Worm (Caenorhabditis elegans) whole organism, L3 larva: ENCODE data around the gene sru-23.
A peak's percentile ranks its signal among the peaks of the same experiment; 100 is the strongest.

ENCODE experiments used
- R02D3.7 ChIP-seq: fragments of 150-350 bp; optimal IDR thresholded peaks from 2 replicates; lab custom pipeline; 2014; ENCODE audit warnings: missing biosample characterization, missing genetic modification characterization
- ZK546.5 ChIP-seq: sonication (generic microtip); optimal IDR thresholded peaks from 2 replicates; lab custom pipeline; 2017; ENCODE audit warnings: missing biosample characterization, missing genetic modification characterization
- aly-2 ChIP-seq: fragments of 150-350 bp; optimal IDR thresholded peaks from 2 replicates; lab custom pipeline; 2014; ENCODE audit warnings: missing biosample characterization, missing genetic modification characterization
- ama-1 ChIP-seq: fragments of 150-350 bp; optimal IDR thresholded peaks from 2 replicates; lab custom pipeline; 2018
- ceh-16 ChIP-seq: sonication (generic microtip); optimal IDR thresholded peaks from 2 replicates; lab custom pipeline; 2017; ENCODE audit warnings: missing biosample characterization, missing genetic modification characterization
- ceh-28 ChIP-seq: fragments of 150-350 bp; optimal IDR thresholded peaks from 2 replicates; lab custom pipeline; 2014; ENCODE audit warnings: missing biosample characterization, missing genetic modification reagents, missing genetic modification characterization
- ceh-82 ChIP-seq: fragments of 150-350 bp; optimal IDR thresholded peaks from 2 replicates; lab custom pipeline; 2014; ENCODE audit warnings: missing biosample characterization, missing genetic modification characterization
- ceh-9 ChIP-seq: sonication (generic microtip); optimal IDR thresholded peaks from 2 replicates; lab custom pipeline; 2018; ENCODE audit warnings: missing biosample characterization, missing genetic modification characterization
- daf-12 ChIP-seq: fragments of 150-350 bp; optimal IDR thresholded peaks from 2 replicates; lab custom pipeline; 2014; ENCODE audit warnings: missing biosample characterization, missing genetic modification reagents, missing genetic modification characterization
- egl-27 ChIP-seq: sonication (generic microtip); optimal IDR thresholded peaks from 4 replicates; lab custom pipeline; 2017; ENCODE audit warnings: missing biosample characterization, missing genetic modification reagents, missing genetic modification characterization
- elt-1 ChIP-seq: fragments of 150-350 bp; optimal IDR thresholded peaks from 2 replicates; lab custom pipeline; 2014; ENCODE audit warnings: missing biosample characterization, missing genetic modification characterization
- elt-2 ChIP-seq: sonication (generic microtip); optimal IDR thresholded peaks from 2 replicates; lab custom pipeline; 2016; ENCODE audit warnings: missing genetic modification reagents, mild to moderate bottlenecking, missing genetic modification characterization, missing compliant biosample characterization
- elt-3 ChIP-seq, 3 experiments: fragments of 150-350 bp in 1 of 3; sonication (generic microtip) in 2 of 3; optimal IDR thresholded peaks; 2 replicates in 2 of 3; 4 replicates in 1 of 3; lab custom pipeline; 2014 to 2017; ENCODE audit warnings: missing biosample characterization in 3 of 3, missing genetic modification characterization in 3 of 3
- eor-1 ChIP-seq, 2 experiments: fragments of 150-350 bp; optimal IDR thresholded peaks; 2 replicates each; lab custom pipeline; 2014 to 2018; ENCODE audit warnings: missing biosample characterization in 2 of 2, missing genetic modification characterization in 2 of 2
- fkh-10 ChIP-seq: sonication (generic microtip); optimal IDR thresholded peaks from 2 replicates; lab custom pipeline; 2017; ENCODE audit warnings: missing biosample characterization, missing genetic modification reagents, missing genetic modification characterization
- fkh-2 ChIP-seq: fragments of 150-350 bp; optimal IDR thresholded peaks from 2 replicates; lab custom pipeline; 2014; ENCODE audit warnings: missing biosample characterization, missing genetic modification reagents, missing genetic modification characterization
- fos-1 ChIP-seq: fragments of 150-350 bp; optimal IDR thresholded peaks from 2 replicates; lab custom pipeline; 2014; ENCODE audit warnings: missing biosample characterization, missing genetic modification characterization
- jun-1 ChIP-seq: fragments of 150-350 bp; optimal IDR thresholded peaks from 2 replicates; lab custom pipeline; 2014; ENCODE audit warnings: missing biosample characterization, missing genetic modification reagents, missing genetic modification characterization
- lsy-12 ChIP-seq: sonication (generic microtip); optimal IDR thresholded peaks from 2 replicates; lab custom pipeline; 2016; ENCODE audit warnings: mild to moderate bottlenecking, missing genetic modification characterization, missing compliant biosample characterization
- mdl-1 ChIP-seq: fragments of 150-350 bp; optimal IDR thresholded peaks from 2 replicates; lab custom pipeline; 2014; ENCODE audit warnings: missing biosample characterization, missing genetic modification characterization
- mml-1 ChIP-seq: fragments of 150-350 bp; sonication (generic microtip); optimal IDR thresholded peaks from 3 replicates; lab custom pipeline; 2014; ENCODE audit warnings: missing biosample characterization, missing genetic modification characterization
- nhr-12 ChIP-seq: fragments of 150-350 bp; optimal IDR thresholded peaks from 2 replicates; lab custom pipeline; 2014; ENCODE audit warnings: missing biosample characterization, missing genetic modification characterization
- nhr-23 ChIP-seq: fragments of 150-350 bp; optimal IDR thresholded peaks from 2 replicates; lab custom pipeline; 2014; ENCODE audit warnings: missing biosample characterization, missing genetic modification reagents, missing genetic modification characterization
- nhr-237 ChIP-seq: fragments of 150-350 bp; optimal IDR thresholded peaks from 2 replicates; lab custom pipeline; 2014; ENCODE audit warnings: missing biosample characterization, missing genetic modification characterization
- nhr-25 ChIP-seq: sonication (generic microtip); optimal IDR thresholded peaks from 2 replicates; lab custom pipeline; 2017; ENCODE audit warnings: missing biosample characterization, missing genetic modification characterization
- nhr-28 ChIP-seq: fragments of 150-350 bp; optimal IDR thresholded peaks from 2 replicates; lab custom pipeline; 2014; ENCODE audit warnings: missing biosample characterization, missing genetic modification characterization
- nhr-43 ChIP-seq: sonication (generic microtip); optimal IDR thresholded peaks from 2 replicates; lab custom pipeline; 2016; ENCODE audit warnings: mild to moderate bottlenecking, missing genetic modification characterization, missing compliant biosample characterization; ENCODE audit not compliant: poor library complexity, severe bottlenecking
- nhr-76 ChIP-seq: fragments of 150-350 bp; sonication (generic microtip); optimal IDR thresholded peaks from 5 replicates; lab custom pipeline; 2014; ENCODE audit warnings: missing biosample characterization, missing genetic modification characterization
- nhr-77 ChIP-seq: fragments of 150-350 bp; optimal IDR thresholded peaks from 2 replicates; lab custom pipeline; 2014; ENCODE audit warnings: missing biosample characterization, missing genetic modification characterization
- pha-4 ChIP-seq: fragments of 150-350 bp; optimal IDR thresholded peaks from 2 replicates; lab custom pipeline; 2014; ENCODE audit warnings: missing biosample characterization, missing genetic modification reagents, missing genetic modification characterization
- pqm-1 ChIP-seq: fragments of 150-350 bp; optimal IDR thresholded peaks from 2 replicates; lab custom pipeline; 2017; ENCODE audit warnings: missing biosample characterization, missing genetic modification characterization, inconsistent platforms
- sea-2 ChIP-seq: fragments of 150-350 bp; sonication (generic microtip); optimal IDR thresholded peaks from 4 replicates; lab custom pipeline; 2014; ENCODE audit warnings: missing biosample characterization, missing genetic modification reagents, missing genetic modification characterization
- skn-1 ChIP-seq: fragments of 150-350 bp; optimal IDR thresholded peaks from 2 replicates; lab custom pipeline; 2014; ENCODE audit warnings: missing biosample characterization, missing genetic modification characterization
- snpc-4 ChIP-seq: fragments of 150-350 bp; optimal IDR thresholded peaks from 2 replicates; lab custom pipeline; 2014; ENCODE audit warnings: missing biosample characterization, missing genetic modification characterization
- unc-39 ChIP-seq: sonication (generic microtip); optimal IDR thresholded peaks from 4 replicates; lab custom pipeline; 2017; ENCODE audit warnings: missing biosample characterization, missing genetic modification characterization
- zag-1 ChIP-seq: fragments of 150-350 bp; optimal IDR thresholded peaks from 2 replicates; lab custom pipeline; 2014; ENCODE audit warnings: missing biosample characterization, missing genetic modification characterization

sru-23 gene

DNA sequence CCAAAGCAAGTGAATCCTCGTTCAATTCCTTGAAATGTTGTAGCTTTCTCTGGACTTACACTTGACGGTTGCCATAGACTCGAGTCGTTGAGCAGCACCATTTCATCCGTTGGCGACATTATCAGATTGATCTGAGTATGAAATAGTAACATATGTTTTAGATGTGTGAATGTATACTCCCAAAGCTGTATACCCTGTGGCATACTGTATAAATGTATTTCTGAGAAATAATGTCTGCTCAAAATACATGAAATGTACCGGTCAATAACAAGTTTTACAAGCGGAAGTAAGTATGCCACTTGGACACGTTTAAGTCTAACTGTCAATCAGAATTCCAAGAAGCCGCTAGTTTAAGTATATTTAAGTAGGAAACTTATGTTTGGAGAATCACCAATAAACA is 37.2 kb upstream of the sru-23 start, which contains the start of gene str-233:
str-233 (minus strand) TSS at position 101 of the 400 bp plus-strand sequence.
- TF ChIP-seq mml-1 (tag; lab: Kevin White, UChicago) (no peak), lsy-12 (tag; lab: Kevin White, UChicago) (no peak), nhr-12 (no peak), snpc-4 (tag; lab: Kevin White, UChicago) (no peak), elt-3 (tag; optimal IDR thresholded peaks at IDR 0.05; lab: Kevin White, UChicago) (no peak), fos-1 (tag; lab: Kevin White, UChicago) (no peak), nhr-43 (tag; lab: Kevin White, UChicago) (no peak), ceh-28 (tag; lab: Kevin White, UChicago) (no peak), aly-2 (tag; lab: Kevin White, UChicago) (no peak), unc-39 (no peak), pqm-1 (tag; lab: Kevin White, UChicago) (no peak), fkh-2 (tag; lab: Kevin White, UChicago) (no peak), nhr-28 (no peak), ceh-16 (tag; lab: Kevin White, UChicago) (no peak), elt-2 (tag; lab: Kevin White, UChicago) (no peak), ZK546.5 (tag; lab: Kevin White, UChicago) (no peak)

DNA sequence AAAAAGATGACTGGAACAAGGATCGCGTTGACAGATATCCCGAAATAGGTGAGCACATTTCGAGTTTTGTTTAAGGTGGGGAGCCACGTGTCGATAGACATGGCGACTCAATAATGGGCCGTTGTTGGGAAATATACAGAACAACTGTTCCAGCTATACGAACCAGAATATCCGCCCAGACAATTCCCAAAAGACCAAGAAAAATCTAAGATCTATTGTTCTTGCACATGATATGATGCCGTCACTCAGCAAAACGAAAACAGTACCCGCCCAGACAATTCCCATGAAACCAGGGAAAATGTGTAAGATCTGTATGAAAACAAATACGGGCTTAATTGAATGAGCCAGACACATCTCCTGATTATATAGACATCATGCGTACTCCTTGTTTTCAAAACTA is 35.1 kb upstream of the sru-23 start, which contains the start of gene str-231:
str-231 (minus strand) TSS at position 101 of the 400 bp plus-strand sequence.
- TF ChIP-seq ama-1 (lab: Kevin White, UChicago) (no peak), egl-27 (no peak), ceh-9 (tag; lab: Kevin White, UChicago) (no peak), ceh-16 (tag; lab: Kevin White, UChicago) (no peak), ZK546.5 (tag; lab: Kevin White, UChicago) (no peak), zag-1 (tag; lab: Kevin White, UChicago) (no peak), fkh-10 (no peak), nhr-77 (tag; lab: Kevin White, UChicago) (no peak), nhr-23 (tag; lab: Kevin White, UChicago) (no peak), fos-1 (tag; lab: Kevin White, UChicago) (no peak), ceh-82 (tag; lab: Kevin White, UChicago) (no peak)

DNA sequence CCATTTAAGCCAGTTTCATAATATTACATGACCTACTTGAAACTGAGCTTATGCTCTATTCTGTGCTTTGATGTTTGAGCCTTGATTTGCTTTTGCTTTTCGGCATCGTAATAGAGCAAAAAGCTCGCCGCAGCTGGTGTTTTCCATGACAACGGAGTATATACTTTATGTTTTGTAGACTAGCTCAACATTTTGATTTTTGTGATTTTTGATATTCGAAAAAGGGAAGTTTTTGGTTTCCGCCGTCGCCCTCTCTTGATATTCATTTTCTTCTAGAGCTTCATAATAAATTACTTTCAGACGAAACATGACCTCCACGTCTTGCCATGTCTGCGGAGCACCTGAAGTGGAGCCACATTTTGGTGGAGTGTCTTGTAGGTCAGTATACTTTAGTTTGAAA is 29.9 kb upstream of the sru-23 start, which contains the start of gene nhr-63:
nhr-63 (plus strand) TSS at position 301 of the 400 bp plus-strand sequence.
- TF ChIP-seq R02D3.7 (tag; lab: Kevin White, UChicago) (no peak), sea-2 (GFP tag; lab: Kevin White, UChicago) (no peak), nhr-23 (tag; lab: Kevin White, UChicago) (no peak), ceh-16 (tag; lab: Kevin White, UChicago) (no peak), ceh-9 (tag; lab: Kevin White, UChicago) (no peak), nhr-237 (no peak), nhr-25 (tag; lab: Kevin White, UChicago) (no peak)

DNA sequence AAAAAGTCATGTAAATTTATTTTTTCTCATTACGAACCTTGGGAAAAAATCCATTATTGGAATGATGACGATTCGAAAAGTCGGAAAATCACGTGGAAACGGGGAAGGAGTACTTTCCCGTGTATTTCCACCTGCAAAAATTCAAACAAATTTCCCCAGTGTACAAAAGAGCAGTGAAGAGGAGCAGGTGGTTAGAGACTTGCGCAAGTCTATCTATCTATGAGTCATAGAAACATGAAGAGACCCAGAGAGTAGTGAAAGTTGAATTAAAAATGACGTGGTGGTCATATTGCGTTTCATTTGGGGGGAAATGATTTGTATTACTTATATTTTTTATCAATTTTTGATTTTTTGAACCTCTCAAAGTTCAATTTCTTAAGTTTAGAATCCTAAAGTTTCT is 28.0 kb upstream of the sru-23 start, which contains the start of gene nhr-50:
nhr-50 (minus strand) TSS at position 199 of the 400 bp plus-strand sequence.
- no peak for TF ChIP-seq nhr-76 (tag; lab: Kevin White, UChicago)
- peak; percentile 80 for TF ChIP-seq elt-2 (tag; lab: Kevin White, UChicago)
- TF ChIP-seq nhr-77 (tag; lab: Kevin White, UChicago) = no peak
- TF ChIP-seq unc-39 = no peak
- peak; percentile 13 for TF ChIP-seq skn-1 (tag; lab: Kevin White, UChicago)
- TF ChIP-seq daf-12 (tag; lab: Kevin White, UChicago) = no peak
- no peak for TF ChIP-seq eor-1 (tag; optimal IDR thresholded peaks at IDR 0.05; lab: Kevin White, UChicago)
- TF ChIP-seq ceh-28 (tag; lab: Kevin White, UChicago) = no peak
- TF ChIP-seq elt-3 (tag; optimal IDR thresholded peaks at IDR 0.05; lab: Kevin White, UChicago) = no peak
- peak; percentile 92 for TF ChIP-seq jun-1 (tag; lab: Kevin White, UChicago)
- TF ChIP-seq pqm-1 (tag; lab: Kevin White, UChicago) = peak; percentile 84
- peak; percentile 93 for TF ChIP-seq pha-4 (tag; lab: Kevin White, UChicago)
- peak; percentile 12 for TF ChIP-seq nhr-25 (tag; lab: Kevin White, UChicago)
- no peak for TF ChIP-seq snpc-4 (tag; lab: Kevin White, UChicago)
- peak; percentile 69 for TF ChIP-seq fos-1 (tag; lab: Kevin White, UChicago)
- TF ChIP-seq mdl-1 (tag; lab: Kevin White, UChicago) = peak; percentile 13
- peak; percentile 55 for TF ChIP-seq nhr-23 (tag; lab: Kevin White, UChicago)
- no peak for TF ChIP-seq elt-1 (tag; lab: Kevin White, UChicago)
- TF ChIP-seq ceh-9 (tag; lab: Kevin White, UChicago) = no peak
